Worm (Caenorhabditis elegans) whole organism, early embryonic: ENCODE results near the gene cul-3.

ENCODE experiments used
- B0310.2 ChIP-seq: sonication (generic microtip); optimal IDR thresholded peaks from 2 replicates; lab custom pipeline; 2016; ENCODE audit warnings: mild to moderate bottlenecking, missing genetic modification characterization, missing compliant biosample characterization
- ama-1 ChIP-seq: fragments of 150-350 bp; optimal IDR thresholded peaks from 2 replicates; lab custom pipeline; 2014
- ceh-36 ChIP-seq: sonication (generic microtip); optimal IDR thresholded peaks from 2 replicates; lab custom pipeline; 2016; ENCODE audit warnings: missing genetic modification characterization, inconsistent platforms, missing compliant biosample characterization
- flt-1 ChIP-seq: fragments of 200-800 bp; sonication (Bioruptor generic); IDR thresholded peaks from 2 replicates; pipeline ENCODE4 v1.3.6; 2022; ENCODE audit warnings: missing genetic modification characterization, missing compliant biosample characterization
- hmg-4 ChIP-seq: fragments of 200-800 bp; sonication (Bioruptor generic); optimal IDR thresholded peaks from 2 replicates; lab custom pipeline; 2018; ENCODE audit warnings: mild to moderate bottlenecking, missing genetic modification characterization, missing compliant biosample characterization
- sea-1 ChIP-seq: fragments of 200-800 bp; sonication (Bioruptor generic); conservative IDR thresholded peaks from 2 replicates; pipeline ENCODE4 v1.3.6; 2022; ENCODE audit warnings: missing genetic modification characterization, missing compliant biosample characterization
- tbx-11 ChIP-seq: fragments of 200-800 bp; sonication (Bioruptor generic); IDR thresholded peaks from 2 replicates; pipeline ENCODE4 v1.3.6; 2022; ENCODE audit warnings: missing genetic modification characterization, missing compliant biosample characterization
- tbx-37 ChIP-seq: fragments of 200-800 bp; sonication (Bioruptor generic); conservative IDR thresholded peaks from 2 replicates; pipeline ENCODE4 v1.3.6; 2022; ENCODE audit warnings: missing genetic modification reagents, missing genetic modification characterization, missing compliant biosample characterization
- tra-4 ChIP-seq: sonication (generic microtip); optimal IDR thresholded peaks from 2 replicates; lab custom pipeline; 2017; ENCODE audit warnings: missing genetic modification characterization, missing compliant biosample characterization

DNA sequence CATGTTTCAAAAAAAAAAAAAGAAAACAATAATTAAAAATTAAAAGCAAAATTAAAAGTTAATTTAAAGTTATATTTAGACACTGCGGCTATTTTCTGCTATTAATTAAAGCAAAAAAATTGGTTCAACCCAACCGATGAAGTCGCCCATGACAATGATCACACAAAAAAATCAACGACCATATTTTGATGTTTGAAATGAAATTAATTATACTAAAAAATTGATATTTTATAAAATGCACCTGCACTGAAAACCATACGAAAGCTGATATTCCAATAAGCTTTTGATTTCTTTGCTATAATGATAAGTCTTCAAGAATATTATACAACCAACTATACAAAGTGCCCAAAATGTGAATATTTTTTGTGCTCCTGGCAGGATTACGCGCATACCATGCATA lies 42.4 kb downstream of the cul-3 start, which contains the start of gene srh-80:
- TF ChIP-seq ama-1 (lab: Kevin White, UChicago): no peak
- TF ChIP-seq tra-4 (tag; lab: Kevin White, UChicago): no peak
- TF ChIP-seq flt-1: no peak
- no peak for TF ChIP-seq tbx-37 (GFP tag; lab: Robert Waterston, UW)
- no peak for TF ChIP-seq tbx-11 (GFP tag; lab: Robert Waterston, UW)
- TF ChIP-seq hmg-4 (GFP tag; lab: Kevin White, UChicago): no peak
- TF ChIP-seq ceh-36 (tag; lab: Kevin White, UChicago): no peak
- TF ChIP-seq B0310.2: no peak
- TF ChIP-seq sea-1: no peak
